Fruit fly (Drosophila melanogaster): ENCODE data around the gene elgi.

elgi gene

DNA sequence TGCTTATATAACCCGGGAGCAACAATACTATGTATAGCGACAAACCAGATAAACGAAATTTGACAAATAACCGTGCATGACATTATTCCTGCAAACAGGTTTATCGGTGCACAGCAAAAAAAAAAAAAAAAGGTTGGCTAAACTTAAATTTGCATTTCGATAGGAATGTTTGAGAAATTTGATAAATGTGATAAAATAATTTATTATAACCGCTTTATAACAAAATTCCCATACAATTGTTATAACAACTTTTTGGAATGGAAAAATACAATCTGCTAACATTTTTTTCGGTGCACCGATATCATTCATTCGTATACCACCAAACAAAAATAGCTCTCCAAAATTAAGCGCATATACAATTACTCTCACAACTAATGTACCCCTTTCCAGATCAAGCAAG is 21.2 kb downstream of the elgi start (continued):
- TF ChIP-seq CG3919 (GFP tag; optimal IDR thresholded peaks at IDR 0.05) (no peak), CG16779 (tag; optimal IDR thresholded peaks at IDR 0.05) (no peak), Eip78C (GFP tag) (peak; percentile 85), esn (GFP tag; optimal IDR thresholded peaks at IDR 0.05) (peak; percentile 74), eg (GFP tag; IDR thresholded peaks at IDR 0.05) (peak; percentile 81), CG4318 (GFP tag; optimal IDR thresholded peaks at IDR 0.05) (no peak), fd59A (GFP tag; optimal IDR thresholded peaks at IDR 0.05) (no peak), Eip75B (GFP tag; optimal IDR thresholded peaks at IDR 0.05) (no peak), CG7368 (GFP tag; optimal IDR thresholded peaks at IDR 0.05) (no peak), CG11902 (GFP tag; optimal IDR thresholded peaks at IDR 0.05) (peak; percentile 18), cyc (GFP tag; optimal IDR thresholded peaks at IDR 0.05) (peak; percentile 66), Sox14 (GFP tag; optimal IDR thresholded peaks at IDR 0.05) (peak; percentile 43), salr (GFP tag; optimal IDR thresholded peaks at IDR 0.05) (no peak), Hr38 (GFP tag; optimal IDR thresholded peaks at IDR 0.05) (no peak), svp (GFP tag) (peak; percentile 81), Smox (GFP tag; optimal IDR thresholded peaks at IDR 0.05) (peak; percentile 70), Sox102F (GFP tag; optimal IDR thresholded peaks at IDR 0.05) (peak; percentile 49), CG15336 (GFP tag; IDR thresholded peaks at IDR 0.05) (peak; percentile 53; the same call in 1 of the 2 replicates), fkh (GFP tag; optimal IDR thresholded peaks at IDR 0.05) (no peak), topi (GFP tag; optimal IDR thresholded peaks at IDR 0.05) (peak; percentile 77), CG1621 (tag; optimal IDR thresholded peaks at IDR 0.05) (no peak), CG11294 (GFP tag; IDR thresholded peaks at IDR 0.05) (peak; percentile 32; the same call in 1 of the 2 replicates), CG3032 (tag; optimal IDR thresholded peaks at IDR 0.05) (no peak), Sox15 (GFP tag; optimal IDR thresholded peaks at IDR 0.05) (no peak), Blimp-1 (GFP tag; optimal IDR thresholded peaks at IDR 0.05) (no peak)

dm6 chr3L:15978224-15978623 is 21.9 kb downstream of the elgi start, which contains the start of gene CG17028:
Gene CG17028, plus strand, starts transcription at chr3L:15978524.
- TF ChIP-seq CG11762 (GFP tag; optimal IDR thresholded peaks at IDR 0.05; ENCODE audit: insufficient read depth) (no peak), Sox14 (GFP tag; optimal IDR thresholded peaks at IDR 0.05) (no peak), Sox102F (GFP tag; optimal IDR thresholded peaks at IDR 0.05) (no peak), salr (GFP tag; optimal IDR thresholded peaks at IDR 0.05) (no peak), CG15336 (GFP tag; IDR thresholded peaks at IDR 0.05) (no peak), Ets21C (GFP tag; optimal IDR thresholded peaks at IDR 0.05) (no peak), CG16779 (tag; optimal IDR thresholded peaks at IDR 0.05) (no peak), Eip93F (GFP tag; optimal IDR thresholded peaks at IDR 0.05) (no peak), CG1621 (tag; optimal IDR thresholded peaks at IDR 0.05) (no peak), topi (GFP tag; optimal IDR thresholded peaks at IDR 0.05) (no peak), CG8632 (GFP tag; optimal IDR thresholded peaks at IDR 0.05) (no peak), CG3919 (GFP tag; optimal IDR thresholded peaks at IDR 0.05) (no peak), ss (GFP tag; optimal IDR thresholded peaks at IDR 0.05) (no peak), fd59A (GFP tag; optimal IDR thresholded peaks at IDR 0.05) (no peak), CG34406 (GFP tag; optimal IDR thresholded peaks at IDR 0.05) (no peak), lz (GFP tag; optimal IDR thresholded peaks at IDR 0.05) (no peak), CG10669 (GFP tag; optimal IDR thresholded peaks at IDR 0.05) (no peak)

DNA sequence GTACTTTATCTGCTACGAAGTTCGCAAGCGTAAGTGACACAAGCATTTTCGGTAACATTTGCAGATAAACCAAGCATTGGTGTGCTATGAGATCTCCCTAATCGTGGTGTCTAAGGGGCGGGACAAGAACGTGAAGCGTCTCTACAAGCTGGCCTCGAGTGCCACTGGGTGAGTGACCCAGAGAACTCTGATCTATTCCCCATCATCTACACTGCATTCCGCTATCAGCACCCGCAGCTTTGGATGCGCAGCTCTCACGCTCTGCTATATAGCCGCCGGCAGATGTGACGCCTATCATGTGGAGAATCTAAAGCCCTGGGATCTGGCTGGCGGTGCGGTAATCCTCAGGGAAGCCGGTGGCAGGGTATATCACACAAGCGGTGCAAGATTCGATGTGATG is 22.9 kb downstream of the elgi start:
- TF ChIP-seq topi (GFP tag; optimal IDR thresholded peaks at IDR 0.05) (no peak), vri (GFP tag; optimal IDR thresholded peaks at IDR 0.05) (peak; percentile 21), svp (GFP tag) (peak; percentile 99), Met (GFP tag; optimal IDR thresholded peaks at IDR 0.05) (no peak), CG7368 (GFP tag; optimal IDR thresholded peaks at IDR 0.05) (no peak), dac (GFP tag; optimal IDR thresholded peaks at IDR 0.05) (no peak), CG4318 (GFP tag; optimal IDR thresholded peaks at IDR 0.05) (no peak), CG31627 (GFP tag; optimal IDR thresholded peaks at IDR 0.05) (no peak), CG6163 (GFP tag; IDR thresholded peaks at IDR 0.05) (no peak)

All from whole organism, prepupa.